Fruit fly (Drosophila melanogaster): ENCODE measurements around the gene Hsc70-1.

Gene Hsc70-1

dm6 chr3L:14006704-14007126 lies 32.9 kb downstream of the Hsc70-1 start (continued):
- TF ChIP-seq NK7.1 (GFP tag; optimal IDR thresholded peaks at IDR 0.05) = no peak
- TF ChIP-seq sr (GFP tag; IDR thresholded peaks at IDR 0.05) = 0 out of 3 replicates have a peak, but pooled peaks have one; percentile 28
- TF ChIP-seq CG2120 (GFP tag; optimal IDR thresholded peaks at IDR 0.05) = peak; percentile 45
- peak; percentile 31; the same call in 1 of the 2 replicates for TF ChIP-seq E2f2 (GFP tag; IDR thresholded peaks at IDR 0.05)
- TF ChIP-seq gsb-n (tag; optimal IDR thresholded peaks at IDR 0.05) = no peak
- no peak for TF ChIP-seq gsb (GFP tag; IDR thresholded peaks at IDR 0.05)
- TF ChIP-seq slou (GFP tag; optimal IDR thresholded peaks at IDR 0.05) = no peak
- TF ChIP-seq CG10366 (GFP tag; IDR thresholded peaks at IDR 0.05) = peak; percentile 17; the same call in 1 of the 2 replicates
- TF ChIP-seq CG8944 (GFP tag; optimal IDR thresholded peaks at IDR 0.05) = peak; percentile 14
- no peak for TF ChIP-seq mirr (GFP tag; optimal IDR thresholded peaks at IDR 0.05)
- no peak for TF ChIP-seq chn (GFP tag; optimal IDR thresholded peaks at IDR 0.05)
- no peak for TF ChIP-seq CG4820 (GFP tag; optimal IDR thresholded peaks at IDR 0.05)
- TF ChIP-seq Rx (GFP tag; IDR thresholded peaks at IDR 0.05) = no peak
- no peak for TF ChIP-seq CG3163 (GFP tag; optimal IDR thresholded peaks at IDR 0.05)
- no peak for TF ChIP-seq CG13624 (GFP tag; optimal IDR thresholded peaks at IDR 0.05)
- no peak for TF ChIP-seq ttk (GFP tag; IDR thresholded peaks at IDR 0.05)
- peak; percentile 1 for TF ChIP-seq CG17359 (tag; optimal IDR thresholded peaks at IDR 0.05)
- 0 out of 3 replicates have a peak, but pooled peaks have one; percentile 25 for TF ChIP-seq zfh1 (GFP tag; IDR thresholded peaks at IDR 0.05)
- TF ChIP-seq MTF-1 (GFP tag; optimal IDR thresholded peaks at IDR 0.05; ENCODE audit: borderline replicate concordance) = no peak
- TF ChIP-seq CG13123 (GFP tag; optimal IDR thresholded peaks at IDR 0.05) = no peak
- no peak for TF ChIP-seq bowl (GFP tag; IDR thresholded peaks at IDR 0.05)
- no peak for TF ChIP-seq chm (GFP tag; IDR thresholded peaks at IDR 0.05)
- no peak for TF ChIP-seq GATAe (GFP tag; conservative IDR thresholded peaks at IDR 0.05)
- TF ChIP-seq sob (GFP tag; IDR thresholded peaks at IDR 0.05) = peak; percentile 29; the same call in 1 of the 2 replicates
- no peak for TF ChIP-seq btn (GFP tag; optimal IDR thresholded peaks at IDR 0.05)
- no peak for TF ChIP-seq bsh (GFP tag; optimal IDR thresholded peaks at IDR 0.05)
- no peak for TF ChIP-seq z (GFP tag; IDR thresholded peaks at IDR 0.05)
- peak; percentile 55 for TF ChIP-seq Dref (GFP tag; IDR thresholded peaks at IDR 0.05)
- TF ChIP-seq D19A (tag; optimal IDR thresholded peaks at IDR 0.05) = no peak
- TF ChIP-seq CG13287 (GFP tag; IDR thresholded peaks at IDR 0.05; ENCODE audit: partially characterized antibody) = peak; percentile 53; the same call in 1 of the 2 replicates
- TF ChIP-seq rib (GFP tag; IDR thresholded peaks at IDR 0.05) = no peak
- TF ChIP-seq CG32772 (GFP tag; IDR thresholded peaks at IDR 0.05) = no peak
- no peak for TF ChIP-seq sd (tag; optimal IDR thresholded peaks at IDR 0.05)
- no peak for TF ChIP-seq HLH3B (GFP tag; IDR thresholded peaks at IDR 0.05)
- no peak for TF ChIP-seq CG1233 (GFP tag; optimal IDR thresholded peaks at IDR 0.05)
- TF ChIP-seq gce (GFP tag; IDR thresholded peaks at IDR 0.05) = no peak
- TF ChIP-seq CG17328 (GFP tag; IDR thresholded peaks at IDR 0.05) = no peak
- TF ChIP-seq h (optimal IDR thresholded peaks at IDR 0.05) = no peak
- TF ChIP-seq Adf1 (GFP tag; IDR thresholded peaks at IDR 0.05) = no peak
- TF ChIP-seq unc-4 (GFP tag; IDR thresholded peaks at IDR 0.05; ENCODE audit: partially characterized antibody) = peak; percentile 25; the same call in 1 of the 2 replicates
- TF ChIP-seq CG13894 (tag; optimal IDR thresholded peaks at IDR 0.05) = no peak
- no peak for TF ChIP-seq emc (GFP tag; optimal IDR thresholded peaks at IDR 0.05)
- no peak for TF ChIP-seq CG4404 (GFP tag; IDR thresholded peaks at IDR 0.05)
- peak in 1 of 2 experiments; percentile 100 for TF ChIP-seq Pdp1 (GFP tag; optimal IDR thresholded peaks at IDR 0.05)
- TF ChIP-seq E2f1 (GFP tag; IDR thresholded peaks at IDR 0.05) = no peak
- no peak for TF ChIP-seq repo (GFP tag; optimal IDR thresholded peaks at IDR 0.05)
- peak; percentile 61 for TF ChIP-seq cg (GFP tag; optimal IDR thresholded peaks at IDR 0.05)
- TF ChIP-seq sens-2 (GFP tag; IDR thresholded peaks at IDR 0.05) = no peak
- TF ChIP-seq D19B (GFP tag; optimal IDR thresholded peaks at IDR 0.05) = no peak
- TF ChIP-seq salm (tag; optimal IDR thresholded peaks at IDR 0.05) = no peak
- TF ChIP-seq Bgb (GFP tag; IDR thresholded peaks at IDR 0.05; ENCODE audit: partially characterized antibody) = no peak; the same call in 1 of the 2 replicates
- TF ChIP-seq CG10543 (GFP tag; optimal IDR thresholded peaks at IDR 0.05) = no peak

All from whole organism, embryonic.